Fruit fly (Drosophila melanogaster): Measurements from ENCODE around the gene Brd.

Gene Brd

DNA sequence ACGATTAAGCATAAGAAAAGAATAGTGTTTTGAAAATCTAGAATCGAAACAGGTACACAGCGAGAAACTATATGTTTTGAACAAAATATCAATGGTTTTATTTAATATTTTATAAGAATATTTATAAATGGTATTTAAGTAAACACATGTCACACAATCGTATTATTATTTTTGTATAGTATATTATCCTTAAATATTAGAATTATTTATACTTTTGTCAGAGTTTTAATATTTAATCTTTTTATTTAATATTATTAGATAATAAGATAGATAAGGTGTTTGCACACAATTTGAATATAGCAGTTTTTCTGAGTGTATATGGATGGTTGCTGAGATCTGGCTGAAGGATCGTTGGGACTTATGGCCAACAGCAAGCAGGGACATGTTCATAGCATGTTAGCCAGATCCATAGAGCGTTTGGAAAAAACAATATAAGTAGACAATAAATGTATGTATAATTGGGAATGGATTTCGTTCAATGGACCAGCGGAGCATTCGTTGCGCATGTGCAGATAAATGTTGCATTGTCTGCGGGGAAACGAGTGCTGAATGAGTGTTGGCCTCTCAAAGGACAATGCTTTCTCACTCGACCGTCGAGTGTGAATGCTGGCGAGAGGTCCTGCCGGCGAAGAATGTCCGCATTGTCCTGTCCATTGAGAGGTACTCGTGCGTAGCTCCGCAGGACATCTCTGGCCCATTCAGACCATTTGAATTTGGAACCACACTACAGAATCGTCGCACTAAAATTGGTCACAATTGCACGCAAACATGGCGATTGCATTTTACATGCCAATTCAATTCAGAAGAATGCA, 19.4 kb upstream of the Brd start:
- TF ChIP-seq bab1 (GFP tag; optimal IDR thresholded peaks at IDR 0.05) (no peak), pad (GFP tag; optimal IDR thresholded peaks at IDR 0.05) (no peak), CG11617 (GFP tag; optimal IDR thresholded peaks at IDR 0.05) (no peak), cnc (optimal IDR thresholded peaks at IDR 0.05) (no peak), CG12768 (GFP tag; optimal IDR thresholded peaks at IDR 0.05) (no peak), CG1620 (GFP tag; optimal IDR thresholded peaks at IDR 0.05) (no peak), CG7101 (tag; optimal IDR thresholded peaks at IDR 0.05) (no peak)

DNA sequence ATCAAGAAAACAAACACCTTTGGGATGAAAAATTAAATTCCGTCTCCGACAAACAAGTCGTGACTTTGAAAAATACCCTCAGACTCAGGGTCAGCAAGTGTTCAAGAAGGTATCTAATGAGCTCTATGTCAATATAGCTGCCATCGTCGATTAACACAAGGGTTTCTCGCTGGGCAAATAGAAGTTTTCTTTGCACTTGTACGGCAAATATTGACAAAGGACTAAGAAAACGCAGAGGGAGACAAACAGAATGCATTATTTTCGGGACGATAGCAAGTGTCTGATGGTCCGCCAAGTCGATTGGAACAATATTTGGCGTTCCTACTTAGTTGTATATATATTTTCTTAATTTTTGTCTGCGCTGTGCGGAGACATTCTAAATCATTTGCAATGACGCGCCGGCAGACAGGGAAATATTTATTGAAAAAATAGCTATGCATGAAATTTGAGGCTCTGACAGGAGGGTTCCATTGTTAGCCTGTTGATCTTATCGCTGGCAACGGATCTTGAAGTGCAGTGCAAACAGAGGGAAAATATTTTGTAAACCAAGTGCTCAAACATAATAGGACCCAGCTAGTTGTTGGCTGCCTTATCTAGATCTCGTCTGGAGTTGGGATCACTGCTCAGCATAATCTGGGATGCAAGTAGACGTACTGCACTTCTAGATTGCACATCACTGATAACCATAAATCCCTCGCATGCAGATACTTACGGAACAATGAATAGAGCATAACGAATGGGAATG, 16.0 kb upstream of the Brd start:
- TF ChIP-seq cnc (optimal IDR thresholded peaks at IDR 0.05) (no peak), Clk (GFP tag; optimal IDR thresholded peaks at IDR 0.05) (no peak), CG14711 (tag; optimal IDR thresholded peaks at IDR 0.05) (no peak), CG12768 (GFP tag; optimal IDR thresholded peaks at IDR 0.05) (no peak), CG7045 (GFP tag; optimal IDR thresholded peaks at IDR 0.05) (no peak), Mnt (GFP tag; optimal IDR thresholded peaks at IDR 0.05) (no peak), bab1 (GFP tag; optimal IDR thresholded peaks at IDR 0.05) (no peak), tj (GFP tag; optimal IDR thresholded peaks at IDR 0.05) (no peak), pad (GFP tag; optimal IDR thresholded peaks at IDR 0.05) (no peak), cic (GFP tag; optimal IDR thresholded peaks at IDR 0.05) (no peak), CG11617 (GFP tag; optimal IDR thresholded peaks at IDR 0.05) (no peak), CG7101 (tag; optimal IDR thresholded peaks at IDR 0.05) (no peak), Hr96 (GFP tag; optimal IDR thresholded peaks at IDR 0.05) (no peak), toe (GFP tag; optimal IDR thresholded peaks at IDR 0.05) (no peak), Crg-1 (GFP tag; optimal IDR thresholded peaks at IDR 0.05) (no peak), CG5204 (GFP tag; optimal IDR thresholded peaks at IDR 0.05) (no peak), CG33017 (tag; optimal IDR thresholded peaks at IDR 0.05) (no peak), kay (GFP tag; ENCODE audit: borderline replicate concordance) (no peak)

DNA sequence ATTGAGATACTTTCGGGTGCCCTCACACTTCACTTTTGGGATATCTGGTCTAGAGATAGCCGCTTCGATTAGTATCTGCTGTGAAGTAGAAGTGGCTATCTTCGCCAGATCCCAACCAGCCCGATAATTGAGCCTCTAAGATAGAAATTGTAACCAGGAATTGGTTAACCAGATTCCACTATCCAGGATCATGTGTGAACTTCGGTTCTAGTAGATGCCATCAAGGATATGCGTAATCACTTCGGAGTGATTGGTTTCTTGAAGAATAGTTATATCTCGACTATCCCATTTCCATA, 15.5 kb upstream of the Brd start:
- TF ChIP-seq Clk (GFP tag; optimal IDR thresholded peaks at IDR 0.05) (no peak), Hr96 (GFP tag; optimal IDR thresholded peaks at IDR 0.05) (no peak), Crg-1 (GFP tag; optimal IDR thresholded peaks at IDR 0.05) (no peak), CG7101 (tag; optimal IDR thresholded peaks at IDR 0.05) (no peak), CG14711 (tag; optimal IDR thresholded peaks at IDR 0.05) (no peak), CG7045 (GFP tag; optimal IDR thresholded peaks at IDR 0.05) (no peak), cnc (optimal IDR thresholded peaks at IDR 0.05) (no peak), Mnt (GFP tag; optimal IDR thresholded peaks at IDR 0.05) (no peak), kay (GFP tag; ENCODE audit: borderline replicate concordance) (no peak), CG12768 (GFP tag; optimal IDR thresholded peaks at IDR 0.05) (no peak), CG33017 (tag; optimal IDR thresholded peaks at IDR 0.05) (no peak)

dm6 chr3L:14958613-14959327, 13.7 kb upstream of the Brd start:
- TF ChIP-seq Clk (GFP tag; optimal IDR thresholded peaks at IDR 0.05) (no peak), CG5204 (GFP tag; optimal IDR thresholded peaks at IDR 0.05) (no peak), CG11617 (GFP tag; optimal IDR thresholded peaks at IDR 0.05) (no peak), pad (GFP tag; optimal IDR thresholded peaks at IDR 0.05) (no peak), cic (GFP tag; optimal IDR thresholded peaks at IDR 0.05) (no peak), Mnt (GFP tag; optimal IDR thresholded peaks at IDR 0.05) (no peak), CG12768 (GFP tag; optimal IDR thresholded peaks at IDR 0.05) (no peak)

DNA sequence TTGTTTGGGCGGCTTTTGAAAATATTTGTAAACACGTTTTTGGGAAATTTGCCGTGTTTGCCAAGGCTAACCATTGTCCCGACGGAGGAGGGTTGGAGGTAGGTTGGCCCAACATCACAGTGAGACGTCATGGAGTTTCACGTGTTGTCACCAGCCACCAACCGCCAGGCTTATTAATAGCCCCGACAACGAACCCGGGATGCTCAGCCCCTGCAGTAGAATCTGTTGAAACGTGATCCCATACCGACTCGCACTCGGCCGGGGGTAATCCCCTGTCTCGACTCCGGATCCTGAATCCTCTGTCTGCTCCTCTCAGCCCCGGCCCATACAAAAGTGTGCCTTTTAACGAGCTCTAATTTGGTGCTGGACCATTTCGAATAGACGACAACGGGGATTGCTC, 11.9 kb upstream of the Brd start:
- TF ChIP-seq kay (GFP tag; ENCODE audit: borderline replicate concordance) (no peak), CG12768 (GFP tag; optimal IDR thresholded peaks at IDR 0.05) (no peak), Clk (GFP tag; optimal IDR thresholded peaks at IDR 0.05) (no peak), CG7045 (GFP tag; optimal IDR thresholded peaks at IDR 0.05) (no peak), ovo (GFP tag; optimal IDR thresholded peaks at IDR 0.05) (no peak), CG1620 (GFP tag; optimal IDR thresholded peaks at IDR 0.05) (no peak), CG33017 (tag; optimal IDR thresholded peaks at IDR 0.05) (no peak), CG11617 (GFP tag; optimal IDR thresholded peaks at IDR 0.05) (no peak), cic (GFP tag; optimal IDR thresholded peaks at IDR 0.05) (no peak), Crg-1 (GFP tag; optimal IDR thresholded peaks at IDR 0.05) (no peak), Hr96 (GFP tag; optimal IDR thresholded peaks at IDR 0.05) (no peak), toe (GFP tag; optimal IDR thresholded peaks at IDR 0.05) (no peak), CG14711 (tag; optimal IDR thresholded peaks at IDR 0.05) (no peak), cnc (optimal IDR thresholded peaks at IDR 0.05) (no peak), pad (GFP tag; optimal IDR thresholded peaks at IDR 0.05) (no peak), CG7101 (tag; optimal IDR thresholded peaks at IDR 0.05) (no peak)

dm6 chr3L:14961027-14961426, 11.4 kb upstream of the Brd start:
- no peak for TF ChIP-seq Mnt (GFP tag; optimal IDR thresholded peaks at IDR 0.05)
